Worm (Caenorhabditis elegans) whole organism, late embryonic: Measurements from ENCODE around the gene R08E3.3.

Source experiments
- F13H6.1 ChIP-seq: sonication (generic microtip); optimal IDR thresholded peaks from 2 replicates; lab custom pipeline; 2016; ENCODE audit warnings: missing genetic modification characterization, missing compliant biosample characterization
- ceh-9 ChIP-seq: sonication (generic microtip); optimal IDR thresholded peaks from 2 replicates; lab custom pipeline; 2016; ENCODE audit warnings: mild to moderate bottlenecking, missing genetic modification characterization, inconsistent platforms, missing compliant biosample characterization
- dmd-4 ChIP-seq: sonication (generic microtip); optimal IDR thresholded peaks from 2 replicates; lab custom pipeline; 2016; ENCODE audit warnings: borderline replicate concordance, missing genetic modification characterization, missing compliant biosample characterization
- elt-2 ChIP-seq: sonication (generic microtip); optimal IDR thresholded peaks from 2 replicates; lab custom pipeline; 2016; ENCODE audit warnings: missing genetic modification reagents, missing genetic modification characterization, missing compliant biosample characterization
- npax-4 ChIP-seq: sonication (generic microtip); optimal IDR thresholded peaks from 2 replicates; lab custom pipeline; 2016; ENCODE audit warnings: missing genetic modification characterization, missing compliant biosample characterization
- pros-1 ChIP-seq: fragments of 150-350 bp; optimal IDR thresholded peaks from 2 replicates; lab custom pipeline; 2014; ENCODE audit warnings: missing biosample characterization, missing genetic modification reagents, missing genetic modification characterization
- tbx-7 ChIP-seq: sonication (generic microtip); optimal IDR thresholded peaks from 2 replicates; lab custom pipeline; 2016; ENCODE audit warnings: missing genotype, missing genetic modification characterization, missing compliant biosample characterization
- unc-42 ChIP-seq: sonication (generic microtip); optimal IDR thresholded peaks from 2 replicates; lab custom pipeline; 2016; ENCODE audit warnings: missing genotype, missing genetic modification characterization, missing compliant biosample characterization

- no peak for TF ChIP-seq elt-2 (tag; lab: Kevin White, UChicago)
- no peak for TF ChIP-seq tbx-7 (tag; lab: Kevin White, UChicago)
- TF ChIP-seq dmd-4 (tag; lab: Kevin White, UChicago), result no peak
- TF ChIP-seq pros-1, result no peak
- no peak for TF ChIP-seq npax-4 (tag; lab: Kevin White, UChicago)
- TF ChIP-seq unc-42 (tag; lab: Kevin White, UChicago), result no peak
- TF ChIP-seq ceh-9 (tag; lab: Kevin White, UChicago), result no peak
- TF ChIP-seq F13H6.1 (tag; lab: Kevin White, UChicago), result no peak
These were observed 43.7 kb downstream of the R08E3.3 start for ce11 chrX:4862062-4862461.
